Worm (Caenorhabditis elegans) whole organism, mixed stage, embryonic: ENCODE results near the gene T22F3.12.

Source experiments
- ceh-43 ChIP-seq: fragments of 200-800 bp; sonication (Bioruptor generic); optimal IDR thresholded peaks from 2 replicates; lab custom pipeline; 2018; ENCODE audit warnings: mild to moderate bottlenecking, missing genetic modification characterization, moderate library complexity, missing compliant biosample characterization
- elt-3 ChIP-seq: fragments of 150-350 bp; optimal IDR thresholded peaks from 2 replicates; lab custom pipeline; 2014; ENCODE audit warnings: missing biosample characterization, missing genetic modification characterization
- flh-1 ChIP-seq: fragments of 200-800 bp; sonication (Bioruptor generic); optimal IDR thresholded peaks from 2 replicates; lab custom pipeline; 2018; ENCODE audit warnings: mild to moderate bottlenecking, missing genetic modification characterization, moderate library complexity, missing compliant biosample characterization
- lin-13 ChIP-seq: fragments of 150-350 bp; optimal IDR thresholded peaks from 2 replicates; lab custom pipeline; 2014; ENCODE audit warnings: missing biosample characterization, missing genetic modification characterization
- lsy-2 ChIP-seq: fragments of 150-350 bp; optimal IDR thresholded peaks from 2 replicates; lab custom pipeline; 2014; ENCODE audit warnings: missing biosample characterization, missing genetic modification characterization
- mep-1 ChIP-seq: fragments of 150-350 bp; optimal IDR thresholded peaks from 2 replicates; lab custom pipeline; 2017; ENCODE audit warnings: missing biosample characterization, missing genetic modification reagents, missing genetic modification characterization, inconsistent platforms
- mls-2 ChIP-seq: sonication (generic microtip); optimal IDR thresholded peaks from 2 replicates; lab custom pipeline; 2016; ENCODE audit warnings: mild to moderate bottlenecking, missing genetic modification characterization, moderate library complexity, missing compliant biosample characterization
- nhr-28 ChIP-seq: fragments of 150-350 bp; optimal IDR thresholded peaks from 2 replicates; lab custom pipeline; 2014; ENCODE audit warnings: missing biosample characterization, missing genetic modification characterization
- sptf-1 ChIP-seq: sonication (generic microtip); optimal IDR thresholded peaks from 2 replicates; lab custom pipeline; 2017; ENCODE audit warnings: mild to moderate bottlenecking, missing genetic modification characterization, moderate library complexity, missing compliant biosample characterization
- tbx-8 ChIP-seq: fragments of 200-800 bp; sonication (Bioruptor generic); optimal IDR thresholded peaks from 2 replicates; lab custom pipeline; 2018; ENCODE audit warnings: mild to moderate bottlenecking, missing genetic modification characterization, moderate library complexity, missing compliant biosample characterization
- ztf-11 ChIP-seq: fragments of 150-350 bp; optimal IDR thresholded peaks from 2 replicates; lab custom pipeline; 2014; ENCODE audit warnings: missing biosample characterization, missing genetic modification characterization

ce11 chrV:3549553-3549952 lies 42.4 kb downstream of the T22F3.12 start, which contains the start of gene sri-21:
- no peak for TF ChIP-seq elt-3 (tag; lab: Kevin White, UChicago)
- TF ChIP-seq mep-1 (tag; lab: Kevin White, UChicago) = no peak
- no peak for TF ChIP-seq ceh-43
- no peak for TF ChIP-seq sptf-1 (tag; lab: Kevin White, UChicago)
- no peak for TF ChIP-seq lsy-2 (tag; lab: Kevin White, UChicago)
- no peak for TF ChIP-seq mls-2
- no peak for TF ChIP-seq flh-1 (GFP tag; lab: Kevin White, UChicago)
- TF ChIP-seq lin-13 (tag; lab: Kevin White, UChicago) = no peak
- no peak for TF ChIP-seq ztf-11 (tag; lab: Kevin White, UChicago)
- TF ChIP-seq nhr-28 (tag; lab: Kevin White, UChicago) = no peak
- no peak for TF ChIP-seq tbx-8 (GFP tag; lab: Kevin White, UChicago)
